Worm (Caenorhabditis elegans): Measurements from ENCODE around the gene cyn-8.

The cyn-8 gene

ce11 chrX:8953011-8953410 lies 41.9 kb downstream of the cyn-8 start:
- no peak for TF ChIP-seq unc-62 (GFP tag; optimal IDR thresholded peaks at IDR 0.05)

ce11 chrX:8955808-8956207 lies 44.7 kb downstream of the cyn-8 start:
- TF ChIP-seq unc-62 (GFP tag; optimal IDR thresholded peaks at IDR 0.05), result no peak

ce11 chrX:8957974-8958373 lies 46.9 kb downstream of the cyn-8 start:
- no peak for TF ChIP-seq unc-62 (GFP tag; optimal IDR thresholded peaks at IDR 0.05)

ce11 chrX:8961120-8961834 lies 50.2 kb downstream of the cyn-8 start, which contains the start of gene aexr-3:
Gene aexr-3, minus strand, starts transcription at chrX:8961170.
- no peak for TF ChIP-seq unc-62 (GFP tag; optimal IDR thresholded peaks at IDR 0.05)

ce11 chrX:8963469-8963868 lies 52.4 kb downstream of the cyn-8 start:
- no peak for TF ChIP-seq unc-62 (GFP tag; optimal IDR thresholded peaks at IDR 0.05)
